Fruit fly (Drosophila melanogaster) whole organism, embryonic: Measurements from ENCODE around the gene CG17819.
A peak's percentile ranks its signal among the peaks of the same experiment; 100 is the strongest.

Source experiments
- B-H2 ChIP-seq: fragments of 200-800 bp; sonication (Bioruptor generic); optimal IDR thresholded peaks from 2 replicates; lab custom pipeline; 2018; ENCODE audit warnings: missing biosample characterization, mild to moderate bottlenecking, missing genetic modification characterization
- CG13287 ChIP-seq: fragments of 200-800 bp; sonication (Bioruptor generic); IDR thresholded peaks from 2 replicates; pipeline ENCODE4 v1.3.6; 2022; ENCODE audit warnings: missing biosample characterization, missing genetic modification characterization; ENCODE audit not compliant: partially characterized antibody
- CG14014 ChIP-seq: fragments of 200-800 bp; sonication (Bioruptor generic); IDR thresholded peaks from 2 replicates; pipeline ENCODE4 v1.3.6; 2022; ENCODE audit warnings: missing biosample characterization, missing genetic modification characterization
- CG14667 ChIP-seq: fragments of 200-800 bp; sonication (Bioruptor generic); IDR thresholded peaks from 2 replicates; pipeline ENCODE4 v1.3.6; 2022; ENCODE audit warnings: missing biosample characterization, missing genetic modification characterization
- CG14860 ChIP-seq: fragments of 200-800 bp; sonication (Bioruptor generic); IDR thresholded peaks from 3 replicates; pipeline ENCODE4 v1.3.6; 2022; ENCODE audit warnings: missing biosample characterization, missing genetic modification characterization; ENCODE audit not compliant: partially characterized antibody
- CG15601 ChIP-seq: fragments of 200-800 bp; sonication (Bioruptor generic); optimal IDR thresholded peaks from 3 replicates; lab custom pipeline; 2019; ENCODE audit warnings: missing biosample characterization, mild to moderate bottlenecking, missing genetic modification characterization, moderate library complexity
- CG17328 ChIP-seq: fragments of 200-800 bp; sonication (Bioruptor generic); IDR thresholded peaks from 2 replicates; pipeline ENCODE4 v1.3.6; 2022; ENCODE audit warnings: missing biosample characterization, missing genetic modification characterization
- CG17568 ChIP-seq: fragments of 200-800 bp; sonication (Bioruptor generic); optimal IDR thresholded peaks from 2 replicates; lab custom pipeline; 2018; ENCODE audit warnings: missing biosample characterization, mild to moderate bottlenecking, missing genetic modification characterization, moderate library complexity
- CG17829 ChIP-seq: fragments of 200-800 bp; optimal IDR thresholded peaks from 2 replicates; lab custom pipeline; 2019; ENCODE audit warnings: missing biosample characterization, mild to moderate bottlenecking, missing genetic modification characterization, moderate library complexity
- CG18262 ChIP-seq: fragments of 200-800 bp; optimal IDR thresholded peaks from 3 replicates; lab custom pipeline; 2019; ENCODE audit warnings: missing biosample characterization, mild to moderate bottlenecking, missing genetic modification characterization, moderate library complexity
- CG4360 ChIP-seq: fragments of 200-800 bp; sonication (Bioruptor generic); IDR thresholded peaks from 2 replicates; pipeline ENCODE4 v1.3.6; 2022; ENCODE audit warnings: missing biosample characterization, missing genetic modification characterization
- CG4707 ChIP-seq: fragments of 200-800 bp; sonication (Bioruptor generic); optimal IDR thresholded peaks from 2 replicates; lab custom pipeline; 2018; ENCODE audit warnings: missing biosample characterization, mild to moderate bottlenecking, missing genetic modification characterization, moderate library complexity
- CG6254 ChIP-seq: fragments of 200-800 bp; sonication (Bioruptor generic); optimal IDR thresholded peaks from 3 replicates; lab custom pipeline; 2017; ENCODE audit warnings: mild to moderate bottlenecking, missing biosample characterization, missing genetic modification reagents, missing genetic modification characterization
- CG7271 ChIP-seq: fragments of 200-800 bp; sonication (Bioruptor generic); optimal IDR thresholded peaks from 2 replicates; lab custom pipeline; 2018; ENCODE audit warnings: missing biosample characterization, mild to moderate bottlenecking, missing genetic modification characterization, moderate library complexity
- CG8359 ChIP-seq: fragments of 200-800 bp; sonication (Bioruptor generic); optimal IDR thresholded peaks from 2 replicates; lab custom pipeline; 2017; ENCODE audit warnings: missing biosample characterization, mild to moderate bottlenecking, missing genetic modification characterization, borderline replicate concordance
- CG9609 ChIP-seq: fragments of 200-800 bp; sonication (Bioruptor generic); optimal IDR thresholded peaks from 3 replicates; lab custom pipeline; 2016; ENCODE audit warnings: missing biosample characterization, missing genetic modification characterization
- CG9797 ChIP-seq: fragments of 200-800 bp; sonication (Bioruptor generic); optimal IDR thresholded peaks from 3 replicates; lab custom pipeline; 2018; ENCODE audit warnings: missing biosample characterization, mild to moderate bottlenecking, missing genetic modification characterization
- Dad ChIP-seq: fragments of 200-800 bp; sonication (Bioruptor generic); optimal IDR thresholded peaks from 3 replicates; lab custom pipeline; 2016; ENCODE audit warnings: missing biosample characterization, missing genetic modification characterization
- E2f2 ChIP-seq: fragments of 200-800 bp; sonication (Bioruptor generic); IDR thresholded peaks from 2 replicates; pipeline ENCODE4 v1.3.6; 2022; ENCODE audit warnings: missing biosample characterization, missing genetic modification characterization
- Eip74EF ChIP-seq, 2 experiments: fragments of 200-800 bp in 1 of 2; fragments of >200 bp in 1 of 2; sonication (Bioruptor generic) in 1 of 2; optimal IDR thresholded peaks; 2 replicates each; lab custom pipeline; 2017 to 2019; ENCODE audit warnings: missing biosample characterization in 2 of 2, missing genetic modification characterization in 2 of 2, mild to moderate bottlenecking in 1 of 2, moderate library complexity in 1 of 2
- Fer3 ChIP-seq: fragments of 200-800 bp; sonication (Bioruptor generic); optimal IDR thresholded peaks from 2 replicates; lab custom pipeline; 2018; ENCODE audit warnings: missing biosample characterization, mild to moderate bottlenecking, missing genetic modification characterization, moderate library complexity
- H2.0 ChIP-seq: fragments of 200-800 bp; sonication (Bioruptor generic); IDR thresholded peaks from 2 replicates; pipeline ENCODE4 v1.3.6; 2022; ENCODE audit warnings: missing biosample characterization, missing genetic modification characterization
- HmgD ChIP-seq: fragments of 200-800 bp; sonication (Bioruptor generic); optimal IDR thresholded peaks from 3 replicates; lab custom pipeline; 2016; ENCODE audit warnings: missing biosample characterization, missing genetic modification characterization
- Hr78 ChIP-seq, 2 experiments: fragments of 200-800 bp in 1 of 2; fragments of >200 bp in 1 of 2; sonication (Bioruptor generic) in 1 of 2; optimal IDR thresholded peaks; 2 replicates each; lab custom pipeline; 2017 to 2019; ENCODE audit warnings: missing biosample characterization in 2 of 2, missing genetic modification characterization in 2 of 2, mild to moderate bottlenecking in 1 of 2, moderate library complexity in 1 of 2
- MESR4 ChIP-seq: fragments of 200-800 bp; sonication (Bioruptor generic); optimal IDR thresholded peaks from 2 replicates; lab custom pipeline; 2018; ENCODE audit warnings: missing biosample characterization, mild to moderate bottlenecking, missing genetic modification characterization, moderate library complexity
- Mrtf ChIP-seq: fragments of 200-800 bp; sonication (Bioruptor generic); IDR thresholded peaks from 3 replicates; pipeline ENCODE4 v1.3.6; 2022; ENCODE audit warnings: missing biosample characterization, missing genetic modification characterization
- NC2β ChIP-seq: fragments of 200-800 bp; sonication (Bioruptor generic); optimal IDR thresholded peaks from 2 replicates; lab custom pipeline; 2016; ENCODE audit warnings: missing biosample characterization, missing genetic modification characterization
- Side ChIP-seq: fragments of 200-800 bp; sonication (Bioruptor generic); optimal IDR thresholded peaks from 2 replicates; lab custom pipeline; 2016; ENCODE audit warnings: missing biosample characterization, missing genetic modification characterization
- Six4 ChIP-seq: fragments of 200-800 bp; sonication (Bioruptor generic); optimal IDR thresholded peaks from 2 replicates; lab custom pipeline; 2016; ENCODE audit warnings: missing biosample characterization, missing genetic modification characterization
- Xrp1 ChIP-seq: fragments of 200-800 bp; sonication (Bioruptor generic); IDR thresholded peaks from 2 replicates; pipeline ENCODE4 v1.3.6; 2022; ENCODE audit warnings: missing biosample characterization, missing genetic modification characterization
- ab ChIP-seq: fragments of 200-800 bp; sonication (Bioruptor generic); optimal IDR thresholded peaks from 2 replicates; lab custom pipeline; 2016; ENCODE audit warnings: missing biosample characterization, missing genetic modification characterization
- aop ChIP-seq: fragments of 200-800 bp; sonication (Bioruptor generic); IDR thresholded peaks from 2 replicates; pipeline ENCODE4 v1.3.6; 2022; ENCODE audit warnings: missing biosample characterization, missing genetic modification characterization
- ato ChIP-seq: fragments of 200-800 bp; sonication (Bioruptor generic); IDR thresholded peaks from 2 replicates; pipeline ENCODE4 v1.3.6; 2022; ENCODE audit warnings: missing biosample characterization, missing genetic modification characterization; ENCODE audit not compliant: partially characterized antibody
- bbx ChIP-seq: fragments of 200-800 bp; sonication (Bioruptor generic); IDR thresholded peaks from 2 replicates; pipeline ENCODE4 v1.3.6; 2022; ENCODE audit warnings: missing biosample characterization, missing genetic modification characterization; ENCODE audit not compliant: partially characterized antibody
- chn ChIP-seq: fragments of 200-800 bp; sonication (Bioruptor generic); optimal IDR thresholded peaks from 2 replicates; lab custom pipeline; 2016; ENCODE audit warnings: missing biosample characterization, missing genetic modification characterization
- crol ChIP-seq: fragments of 200-800 bp; sonication (Bioruptor generic); IDR thresholded peaks from 2 replicates; pipeline ENCODE4 v1.3.6; 2022; ENCODE audit warnings: missing biosample characterization, missing genetic modification characterization
- en ChIP-seq: fragments of 200-800 bp; sonication (Bioruptor generic); optimal IDR thresholded peaks from 2 replicates; lab custom pipeline; 2016; ENCODE audit warnings: missing biosample characterization, missing genetic modification characterization
- fd3F ChIP-seq: fragments of 200-800 bp; sonication (Bioruptor generic); optimal IDR thresholded peaks from 2 replicates; lab custom pipeline; 2018; ENCODE audit warnings: missing biosample characterization, mild to moderate bottlenecking, missing genetic modification characterization, moderate library complexity
- fu2 ChIP-seq: fragments of 200-800 bp; sonication (Bioruptor generic); optimal IDR thresholded peaks from 2 replicates; lab custom pipeline; 2016; ENCODE audit warnings: missing biosample characterization, missing genetic modification characterization
- grn ChIP-seq: fragments of 200-800 bp; sonication (Bioruptor generic); optimal IDR thresholded peaks from 3 replicates; lab custom pipeline; 2017; ENCODE audit warnings: missing biosample characterization, missing genetic modification characterization
- gsb-n ChIP-seq: fragments of 200-800 bp; sonication (Bioruptor generic); optimal IDR thresholded peaks from 3 replicates; lab custom pipeline; 2018; ENCODE audit warnings: missing biosample characterization, mild to moderate bottlenecking, missing genetic modification characterization
- knrl ChIP-seq: fragments of 200-800 bp; sonication (Bioruptor generic); IDR thresholded peaks from 3 replicates; pipeline ENCODE4 v1.3.6; 2022; ENCODE audit warnings: missing biosample characterization, missing genetic modification characterization; ENCODE audit not compliant: partially characterized antibody
- odd ChIP-seq: fragments of 200-800 bp; sonication (Bioruptor generic); optimal IDR thresholded peaks from 2 replicates; lab custom pipeline; 2017; ENCODE audit warnings: missing biosample characterization, mild to moderate bottlenecking, missing genetic modification characterization
- p53 ChIP-seq: fragments of 200-800 bp; sonication (Bioruptor generic); optimal IDR thresholded peaks from 2 replicates; lab custom pipeline; 2016; ENCODE audit warnings: missing biosample characterization, missing genetic modification characterization
- run ChIP-seq: fragments of 200-800 bp; sonication (Bioruptor generic); optimal IDR thresholded peaks from 3 replicates; lab custom pipeline; 2018; ENCODE audit warnings: missing biosample characterization, mild to moderate bottlenecking, missing genetic modification characterization
- sens ChIP-seq: fragments of 200-800 bp; sonication (Bioruptor generic); peaks from one replicate; lab custom pipeline; 2016; ENCODE audit warnings: missing biosample characterization, missing genetic modification characterization
- seq ChIP-seq: fragments of 200-800 bp; sonication (Bioruptor generic); IDR thresholded peaks from 2 replicates; pipeline ENCODE4 v1.3.6; 2022; ENCODE audit warnings: missing biosample characterization, missing genetic modification characterization
- slp2 ChIP-seq: fragments of 200-800 bp; sonication (Bioruptor generic); optimal IDR thresholded peaks from 2 replicates; lab custom pipeline; 2016; ENCODE audit warnings: missing biosample characterization, missing genetic modification characterization
- wdn ChIP-seq: fragments of 200-800 bp; sonication (Bioruptor generic); IDR thresholded peaks from 2 replicates; pipeline ENCODE4 v1.3.6; 2022; ENCODE audit warnings: missing biosample characterization, missing genetic modification characterization
- yki ChIP-seq: fragments of >200 bp; optimal IDR thresholded peaks from 3 replicates; lab custom pipeline; 2018

The CG17819 gene

DNA sequence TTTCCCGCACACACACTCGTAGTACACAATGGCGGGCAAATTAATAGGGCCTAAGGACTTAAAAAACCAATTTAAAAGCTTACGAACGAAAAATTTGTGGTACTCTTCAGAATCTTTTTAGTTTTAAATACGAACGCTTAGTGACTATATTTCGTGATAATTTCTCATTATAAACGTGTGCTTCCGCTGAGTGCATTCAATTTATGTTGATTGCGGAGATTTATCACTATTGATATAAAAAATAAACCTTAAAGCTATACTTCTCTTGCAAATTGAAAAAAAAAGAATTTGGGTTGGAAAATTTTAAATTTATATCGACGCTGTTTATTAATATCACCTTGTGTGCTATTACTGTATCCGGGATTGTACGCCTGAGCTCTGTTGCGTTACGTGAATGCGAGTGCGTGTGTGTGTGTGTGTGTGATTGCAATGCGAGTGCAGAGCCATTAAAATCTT lies 36.3 kb downstream of the CG17819 start (continued):
- TF ChIP-seq E2f2 (GFP tag; lab: Robert Waterston, UW) (no peak), Xrp1 (GFP tag; lab: Robert Waterston, UW) (peak; percentile 71), seq (GFP tag; lab: Robert Waterston, UW) (0 out of 2 replicates have a peak, but pooled peaks have one; percentile 38), CG7271 (tag; lab: Kevin White, UChicago) (peak; percentile 51), CG9609 (peak; percentile 31), HmgD (GFP tag; lab: Kevin White, UChicago) (no peak), CG9797 (GFP tag; lab: Kevin White, UChicago) (no peak), CG6254 (GFP tag; lab: Kevin White, UChicago) (peak; percentile 65), ato (GFP tag; lab: Robert Waterston, UW) (no peak), en (GFP tag; lab: Kevin White, UChicago) (peak; percentile 54), CG17829 (tag; lab: Kevin White, UChicago) (peak; percentile 78), yki (peak; percentile 46), CG17568 (GFP tag; lab: Kevin White, UChicago) (peak; percentile 26), Mrtf (GFP tag; lab: Robert Waterston, UW) (no peak), ab (peak; percentile 7), CG18262 (tag; lab: Kevin White, UChicago) (peak; percentile 91), Fer3 (tag; lab: Kevin White, UChicago) (peak; percentile 33), MESR4 (GFP tag; lab: Kevin White, UChicago) (no peak), CG14014 (GFP tag; lab: Robert Waterston, UW) (no peak; the same call in 1 of the 2 replicates), odd (GFP tag; lab: Kevin White, UChicago) (peak; percentile 51), fu2 (GFP tag; lab: Kevin White, UChicago) (no peak), CG8359 (GFP tag; lab: Kevin White, UChicago) (peak; percentile 61), CG4360 (0 out of 2 replicates have a peak, but pooled peaks have one; percentile 19), NC2β (GFP tag; lab: Kevin White, UChicago) (peak; percentile 66), CG15601 (tag; lab: Kevin White, UChicago) (peak; percentile 56), Six4 (GFP tag; lab: Kevin White, UChicago) (peak; percentile 75), bbx (no peak), slp2 (GFP tag; lab: Kevin White, UChicago) (peak; percentile 49), Hr78 (GFP tag; optimal IDR thresholded peaks at IDR 0.05; lab: Kevin White, UChicago) (peak in 1 of 2 experiments; percentile 49), Dad (GFP tag; lab: Kevin White, UChicago) (peak; percentile 27), knrl (GFP tag; lab: Robert Waterston, UW) (no peak), sens (GFP tag; lab: Kevin White, UChicago) (peak; percentile 97), aop (no peak), Eip74EF (GFP tag; optimal IDR thresholded peaks at IDR 0.05; lab: Kevin White, UChicago) (peak in 1 of 2 experiments; percentile 78), run (tag; lab: Kevin White, UChicago) (peak; percentile 0), CG14860 (GFP tag; lab: Robert Waterston, UW) (no peak), CG4707 (GFP tag; lab: Kevin White, UChicago) (no peak), Side (GFP tag; lab: Kevin White, UChicago) (peak; percentile 56), grn (GFP tag; lab: Kevin White, UChicago) (no peak), p53 (no peak), gsb-n (tag; lab: Kevin White, UChicago) (peak; percentile 56), CG13287 (GFP tag; lab: Robert Waterston, UW) (no peak), B-H2 (GFP tag; lab: Kevin White, UChicago) (no peak), crol (GFP tag; lab: Robert Waterston, UW) (no peak), H2.0 (GFP tag; lab: Robert Waterston, UW) (0 out of 2 replicates have a peak, but pooled peaks have one; percentile 37), chn (GFP tag; lab: Kevin White, UChicago) (peak; percentile 61), fd3F (no peak), CG17328 (GFP tag; lab: Robert Waterston, UW) (peak; percentile 32; the same call in 1 of the 2 replicates), CG14667 (GFP tag; lab: Robert Waterston, UW) (peak; percentile 32; the same call in 1 of the 2 replicates), wdn (GFP tag; lab: Robert Waterston, UW) (no peak)
